Worm (Caenorhabditis elegans): ENCODE data around the gene flr-4.
A peak's percentile ranks its signal among the peaks of the same experiment; 100 is the strongest.

flr-4 gene

DNA sequence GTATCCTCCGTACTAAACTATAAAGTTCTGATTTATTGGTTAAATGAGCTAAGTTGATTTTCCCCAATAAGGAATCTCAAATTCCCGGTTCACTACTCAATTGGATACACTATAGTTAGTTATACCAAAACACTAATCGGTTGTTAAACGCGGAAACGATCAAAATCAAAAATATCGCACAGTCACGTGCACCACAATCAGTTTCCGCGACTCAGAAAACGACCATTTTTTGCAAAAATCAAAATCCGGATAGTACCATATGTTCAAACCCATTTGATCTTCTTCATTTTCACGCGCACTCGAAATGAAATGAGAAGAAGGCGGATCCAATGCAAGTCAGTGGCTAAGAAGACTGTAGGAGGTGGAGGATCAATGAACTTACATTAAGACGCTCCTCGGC lies 7.7 kb upstream of the flr-4 start:
- TF ChIP-seq ceh-39 (tag; optimal IDR thresholded peaks at IDR 0.05) (no peak), zip-8 (tag; optimal IDR thresholded peaks at IDR 0.05) (no peak), blmp-1 (tag; optimal IDR thresholded peaks at IDR 0.05) (no peak), ham-2 (GFP tag; optimal IDR thresholded peaks at IDR 0.05) (no peak), unc-39 (tag; optimal IDR thresholded peaks at IDR 0.05) (no peak), elt-3 (tag; optimal IDR thresholded peaks at IDR 0.05) (no peak), mab-5 (tag; optimal IDR thresholded peaks at IDR 0.05) (no peak), nhr-237 (tag; optimal IDR thresholded peaks at IDR 0.05) (no peak), mep-1 (tag; optimal IDR thresholded peaks at IDR 0.05) (no peak), ztf-11 (tag; optimal IDR thresholded peaks at IDR 0.05) (no peak)

DNA sequence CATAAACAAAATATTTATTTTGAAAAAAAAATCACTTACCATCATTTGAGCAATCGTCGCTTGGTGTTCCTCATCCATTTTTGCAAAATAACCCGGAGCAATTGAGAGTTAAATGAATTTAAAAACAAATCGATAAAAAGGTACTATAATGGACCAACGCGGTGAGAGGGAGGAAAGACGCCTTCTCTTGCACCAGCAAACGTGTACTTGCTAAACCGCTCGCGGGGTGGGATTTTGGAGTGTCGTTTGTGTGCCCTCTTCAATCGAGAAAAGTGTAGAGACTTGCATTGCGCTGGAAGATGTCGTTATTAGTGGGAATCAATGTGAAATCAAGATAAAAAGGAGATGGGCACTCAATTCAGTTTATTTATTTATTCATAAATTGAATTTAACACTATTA lies 5.4 kb upstream of the flr-4 start, which contains the start of gene H40L08.1:
H40L08.1 (minus strand) TSS at position 292 of the 400 bp plus-strand sequence.
- TF ChIP-seq pha-4 (tag; optimal IDR thresholded peaks at IDR 0.05) (peak; percentile 10), mep-1 (tag; optimal IDR thresholded peaks at IDR 0.05) (peak; percentile 9), cnd-1 (tag; optimal IDR thresholded peaks at IDR 0.05) (no peak), ceh-39 (tag; optimal IDR thresholded peaks at IDR 0.05) (peak; percentile 9), ces-1 (GFP tag; optimal IDR thresholded peaks at IDR 0.05) (peak; percentile 56), nhr-2 (tag; optimal IDR thresholded peaks at IDR 0.05) (no peak), sptf-1 (tag; optimal IDR thresholded peaks at IDR 0.05) (no peak), elt-1 (tag; optimal IDR thresholded peaks at IDR 0.05; ENCODE audit: borderline replicate concordance, insufficient read depth) (peak; percentile 15)

- TF ChIP-seq ces-1 (GFP tag; optimal IDR thresholded peaks at IDR 0.05) (no peak), sem-2 (GFP tag; optimal IDR thresholded peaks at IDR 0.05) (no peak), nhr-2 (tag; optimal IDR thresholded peaks at IDR 0.05) (no peak), lsy-2 (tag; optimal IDR thresholded peaks at IDR 0.05) (no peak), nhr-12 (tag; optimal IDR thresholded peaks at IDR 0.05) (no peak), ceh-83 (GFP tag; optimal IDR thresholded peaks at IDR 0.05) (no peak), mls-2 (tag; optimal IDR thresholded peaks at IDR 0.05) (no peak), lin-13 (tag; optimal IDR thresholded peaks at IDR 0.05) (no peak), ceh-39 (tag; optimal IDR thresholded peaks at IDR 0.05) (no peak), nhr-28 (tag; optimal IDR thresholded peaks at IDR 0.05) (no peak), zip-8 (tag; optimal IDR thresholded peaks at IDR 0.05) (no peak), flh-1 (GFP tag; optimal IDR thresholded peaks at IDR 0.05) (no peak), mep-1 (tag; optimal IDR thresholded peaks at IDR 0.05) (no peak), unc-120 (tag; optimal IDR thresholded peaks at IDR 0.05; ENCODE audit: poor library complexity, severe bottlenecking) (no peak), lin-32 (GFP tag; optimal IDR thresholded peaks at IDR 0.05) (no peak), snpc-4 (tag; optimal IDR thresholded peaks at IDR 0.05) (no peak), elt-3 (tag; optimal IDR thresholded peaks at IDR 0.05) (no peak), ham-2 (GFP tag; optimal IDR thresholded peaks at IDR 0.05) (no peak), mab-5 (tag; optimal IDR thresholded peaks at IDR 0.05) (no peak), bed-3 (GFP tag; optimal IDR thresholded peaks at IDR 0.05) (no peak)
Measured at ce11 chrX:15084395-15084794, 4.8 kb upstream of the flr-4 start, which contains the start of gene F09B12.5. F09B12.5 (plus strand) TSS chrX:15084695.

ce11 chrX:15087752-15088151 lies 1.4 kb upstream of the flr-4 start:
- TF ChIP-seq pha-4 (tag; optimal IDR thresholded peaks at IDR 0.05): no peak
- no peak for TF ChIP-seq blmp-1 (tag; optimal IDR thresholded peaks at IDR 0.05)
- TF ChIP-seq flh-1 (GFP tag; optimal IDR thresholded peaks at IDR 0.05): no peak
- TF ChIP-seq nhr-12 (tag; optimal IDR thresholded peaks at IDR 0.05): no peak
- TF ChIP-seq elt-1 (tag; optimal IDR thresholded peaks at IDR 0.05; ENCODE audit: borderline replicate concordance, insufficient read depth): no peak
- no peak for TF ChIP-seq elt-3 (tag; optimal IDR thresholded peaks at IDR 0.05)
- TF ChIP-seq cnd-1 (tag; optimal IDR thresholded peaks at IDR 0.05): no peak
- TF ChIP-seq unc-62 (GFP tag; optimal IDR thresholded peaks at IDR 0.05): no peak
- no peak for TF ChIP-seq nhr-237 (tag; optimal IDR thresholded peaks at IDR 0.05)
- no peak for TF ChIP-seq unc-120 (tag; optimal IDR thresholded peaks at IDR 0.05; ENCODE audit: poor library complexity, severe bottlenecking)

DNA sequence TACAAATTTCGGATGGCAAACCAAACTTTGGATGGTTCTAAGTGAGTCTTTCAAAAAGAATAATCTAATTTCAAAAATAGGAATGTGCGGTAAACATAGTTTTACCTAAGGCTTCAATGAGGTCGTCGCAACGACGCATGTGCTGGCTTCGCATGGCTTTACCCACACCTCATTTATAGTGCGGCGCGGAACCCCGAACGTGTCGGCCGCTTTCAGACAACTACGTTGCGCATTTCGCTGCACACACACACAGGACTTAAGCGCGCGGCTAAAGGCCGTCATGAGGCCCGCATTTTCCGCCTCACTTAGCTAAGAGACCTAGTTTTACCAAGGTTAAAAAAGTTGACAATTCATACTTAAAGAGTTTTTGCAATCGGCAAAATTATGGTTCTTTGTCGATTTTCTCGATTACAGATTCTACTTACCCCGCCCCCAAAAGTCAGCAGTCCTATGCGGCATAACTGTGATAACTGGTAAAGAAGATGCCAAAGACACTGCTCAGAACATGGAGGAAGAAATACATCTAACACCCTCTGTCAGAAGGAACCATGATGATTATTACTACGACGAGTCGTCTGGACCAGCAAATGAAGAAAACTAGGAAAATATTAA lies 3.7 kb downstream of the flr-4 start:
- no peak for TF ChIP-seq mls-2 (tag; optimal IDR thresholded peaks at IDR 0.05)
- TF ChIP-seq mab-5 (tag; optimal IDR thresholded peaks at IDR 0.05): no peak
- no peak for TF ChIP-seq flh-1 (GFP tag; optimal IDR thresholded peaks at IDR 0.05)
- no peak for TF ChIP-seq drap-1 (GFP tag; optimal IDR thresholded peaks at IDR 0.05)
- TF ChIP-seq lsy-2 (tag; optimal IDR thresholded peaks at IDR 0.05): no peak
- TF ChIP-seq nhr-237 (tag; optimal IDR thresholded peaks at IDR 0.05): no peak
- no peak for TF ChIP-seq ceh-83 (GFP tag; optimal IDR thresholded peaks at IDR 0.05)
- no peak for TF ChIP-seq lin-13 (tag; optimal IDR thresholded peaks at IDR 0.05)
- no peak for TF ChIP-seq bed-3 (GFP tag; optimal IDR thresholded peaks at IDR 0.05)
- TF ChIP-seq unc-120 (tag; optimal IDR thresholded peaks at IDR 0.05; ENCODE audit: poor library complexity, severe bottlenecking): no peak

Measured in whole organism, mixed stage, embryonic.